Worm (Caenorhabditis elegans): Measurements from ENCODE around the gene Y38C1AA.19.

ce11 chrIV:159864-160263, at the start of gene Y38C1AA.19:
- TF ChIP-seq nhr-11 (tag; optimal IDR thresholded peaks at IDR 0.05) (no peak), unc-55 (GFP tag; optimal IDR thresholded peaks at IDR 0.05) (no peak), fkh-6 (tag; optimal IDR thresholded peaks at IDR 0.05) (no peak), F13H6.1 (tag; optimal IDR thresholded peaks at IDR 0.05) (no peak), pha-4 (tag; optimal IDR thresholded peaks at IDR 0.05) (no peak), hlh-15 (tag; optimal IDR thresholded peaks at IDR 0.05) (no peak), ama-1 (optimal IDR thresholded peaks at IDR 0.05) (no peak), pag-3 (tag; optimal IDR thresholded peaks at IDR 0.05; ENCODE audit: borderline replicate concordance) (no peak), fkh-10 (GFP tag; optimal IDR thresholded peaks at IDR 0.05) (no peak), elt-4 (tag; optimal IDR thresholded peaks at IDR 0.05) (no peak), pqm-1 (tag; optimal IDR thresholded peaks at IDR 0.05) (no peak)
